Fruit fly (Drosophila melanogaster): ENCODE results near the gene Srx.
A peak's percentile ranks its signal among the peaks of the same experiment; 100 is the strongest.

Gene Srx

dm6 chrX:17830211-17830616 is 26.6 kb upstream of the Srx start (continued):
- TF ChIP-seq CG15269 (tag; optimal IDR thresholded peaks at IDR 0.05) (no peak), Scr (GFP tag; IDR thresholded peaks at IDR 0.05; ENCODE audit: partially characterized antibody) (no peak), tap (tag; optimal IDR thresholded peaks at IDR 0.05) (no peak), Dfd (GFP tag; optimal IDR thresholded peaks at IDR 0.05) (no peak), Ravus (GFP tag; IDR thresholded peaks at IDR 0.05) (no peak), Hr78 (GFP tag; optimal IDR thresholded peaks at IDR 0.05) (no peak), CG4404 (GFP tag; IDR thresholded peaks at IDR 0.05) (peak; percentile 44; the same call in 1 of the 2 replicates), lab (GFP tag; optimal IDR thresholded peaks at IDR 0.05) (no peak), CG13287 (GFP tag; IDR thresholded peaks at IDR 0.05; ENCODE audit: partially characterized antibody) (no peak), CG4854 (GFP tag; optimal IDR thresholded peaks at IDR 0.05) (no peak), CG16779 (GFP tag; IDR thresholded peaks at IDR 0.05) (no peak), stwl (tag; optimal IDR thresholded peaks at IDR 0.05) (no peak), gt (GFP tag; IDR thresholded peaks at IDR 0.05) (no peak), CG1832 (GFP tag; optimal IDR thresholded peaks at IDR 0.05) (no peak), Jarid2 (GFP tag; optimal IDR thresholded peaks at IDR 0.05) (no peak), Kr (GFP tag; optimal IDR thresholded peaks at IDR 0.05) (peak; percentile 63), nerfin-2 (GFP tag; IDR thresholded peaks at IDR 0.05; ENCODE audit: partially characterized antibody) (no peak), eve (GFP tag; optimal IDR thresholded peaks at IDR 0.05) (no peak), CG42726 (GFP tag; IDR thresholded peaks at IDR 0.05; ENCODE audit: partially characterized antibody) (no peak), Hr3 (GFP tag; optimal IDR thresholded peaks at IDR 0.05) (no peak), CG3407 (GFP tag; optimal IDR thresholded peaks at IDR 0.05) (no peak), CG3065 (GFP tag; optimal IDR thresholded peaks at IDR 0.05) (no peak), dati (GFP tag; IDR thresholded peaks at IDR 0.05) (no peak), usp (GFP tag; optimal IDR thresholded peaks at IDR 0.05) (no peak), Lim3 (GFP tag; IDR thresholded peaks at IDR 0.05) (no peak), chm (GFP tag; IDR thresholded peaks at IDR 0.05) (no peak), Ets65A (GFP tag) (peak; percentile 55), GATAe (GFP tag; conservative IDR thresholded peaks at IDR 0.05) (no peak), ap (GFP tag; IDR thresholded peaks at IDR 0.05) (no peak), CG6765 (GFP tag; optimal IDR thresholded peaks at IDR 0.05) (no peak), CG31388 (GFP tag; optimal IDR thresholded peaks at IDR 0.05) (no peak), Xrp1 (GFP tag; IDR thresholded peaks at IDR 0.05) (peak; percentile 8; the same call in 1 of the 2 replicates), ara (GFP tag; IDR thresholded peaks at IDR 0.05) (no peak), vfl (GFP tag; optimal IDR thresholded peaks at IDR 0.05) (no peak), Vsx1 (GFP tag; optimal IDR thresholded peaks at IDR 0.05) (no peak), ham (GFP tag; IDR thresholded peaks at IDR 0.05) (no peak), CG10462 (GFP tag; optimal IDR thresholded peaks at IDR 0.05) (no peak), CG18476 (GFP tag; optimal IDR thresholded peaks at IDR 0.05) (no peak), bsh (GFP tag; optimal IDR thresholded peaks at IDR 0.05) (no peak), hb (GFP tag; IDR thresholded peaks at IDR 0.05; ENCODE audit: partially characterized antibody) (no peak), CG3995 (GFP tag; optimal IDR thresholded peaks at IDR 0.05) (no peak), CG17361 (GFP tag; IDR thresholded peaks at IDR 0.05) (0 out of 3 replicates have a peak, but pooled peaks have one; percentile 14), rib (GFP tag; IDR thresholded peaks at IDR 0.05) (no peak), CG7271 (tag; optimal IDR thresholded peaks at IDR 0.05) (no peak), CG8281 (tag; optimal IDR thresholded peaks at IDR 0.05) (no peak), yki (optimal IDR thresholded peaks at IDR 0.05) (no peak), unc-4 (GFP tag; IDR thresholded peaks at IDR 0.05; ENCODE audit: partially characterized antibody) (no peak), NfI (GFP tag; optimal IDR thresholded peaks at IDR 0.05) (no peak), phol (tag; optimal IDR thresholded peaks at IDR 0.05) (peak; percentile 45), mam (GFP tag; optimal IDR thresholded peaks at IDR 0.05) (no peak), Hmx (GFP tag; optimal IDR thresholded peaks at IDR 0.05) (no peak), chn (GFP tag; optimal IDR thresholded peaks at IDR 0.05) (no peak)
